Worm (Caenorhabditis elegans) whole organism, L3 larva: ENCODE results near the gene ubl-1.

ENCODE experiments used
- ZK546.5 ChIP-seq: sonication (generic microtip); optimal IDR thresholded peaks from 2 replicates; lab custom pipeline; 2017; ENCODE audit warnings: missing biosample characterization, missing genetic modification characterization
- aly-2 ChIP-seq: fragments of 150-350 bp; optimal IDR thresholded peaks from 2 replicates; lab custom pipeline; 2014; ENCODE audit warnings: missing biosample characterization, missing genetic modification characterization
- ama-1 ChIP-seq: fragments of 150-350 bp; optimal IDR thresholded peaks from 2 replicates; lab custom pipeline; 2018
- ceh-16 ChIP-seq: sonication (generic microtip); optimal IDR thresholded peaks from 2 replicates; lab custom pipeline; 2017; ENCODE audit warnings: missing biosample characterization, missing genetic modification characterization
- ceh-28 ChIP-seq: fragments of 150-350 bp; optimal IDR thresholded peaks from 2 replicates; lab custom pipeline; 2014; ENCODE audit warnings: missing biosample characterization, missing genetic modification reagents, missing genetic modification characterization
- ceh-9 ChIP-seq: sonication (generic microtip); optimal IDR thresholded peaks from 2 replicates; lab custom pipeline; 2018; ENCODE audit warnings: missing biosample characterization, missing genetic modification characterization
- egl-27 ChIP-seq: sonication (generic microtip); optimal IDR thresholded peaks from 4 replicates; lab custom pipeline; 2017; ENCODE audit warnings: missing biosample characterization, missing genetic modification reagents, missing genetic modification characterization
- egl-5 ChIP-seq: fragments of 150-350 bp; optimal IDR thresholded peaks from 2 replicates; lab custom pipeline; 2017; ENCODE audit warnings: missing biosample characterization, missing genetic modification reagents, missing genetic modification characterization, inconsistent platforms
- elt-1 ChIP-seq: fragments of 150-350 bp; optimal IDR thresholded peaks from 2 replicates; lab custom pipeline; 2014; ENCODE audit warnings: missing biosample characterization, missing genetic modification characterization
- elt-2 ChIP-seq: sonication (generic microtip); optimal IDR thresholded peaks from 2 replicates; lab custom pipeline; 2016; ENCODE audit warnings: missing genetic modification reagents, mild to moderate bottlenecking, missing genetic modification characterization, missing compliant biosample characterization
- fkh-10 ChIP-seq: sonication (generic microtip); optimal IDR thresholded peaks from 2 replicates; lab custom pipeline; 2017; ENCODE audit warnings: missing biosample characterization, missing genetic modification reagents, missing genetic modification characterization
- fos-1 ChIP-seq: fragments of 150-350 bp; optimal IDR thresholded peaks from 2 replicates; lab custom pipeline; 2014; ENCODE audit warnings: missing biosample characterization, missing genetic modification characterization
- hmg-11 ChIP-seq: sonication (generic microtip); optimal IDR thresholded peaks from 2 replicates; lab custom pipeline; 2016; ENCODE audit warnings: missing genetic modification characterization, missing compliant biosample characterization
- jun-1 ChIP-seq: fragments of 150-350 bp; optimal IDR thresholded peaks from 2 replicates; lab custom pipeline; 2014; ENCODE audit warnings: missing biosample characterization, missing genetic modification reagents, missing genetic modification characterization
- lin-15B ChIP-seq: fragments of 150-350 bp; optimal IDR thresholded peaks from 2 replicates; lab custom pipeline; 2014; ENCODE audit warnings: missing biosample characterization, missing genetic modification characterization
- lin-39 ChIP-seq: fragments of 150-350 bp; optimal IDR thresholded peaks from 2 replicates; lab custom pipeline; 2018; ENCODE audit warnings: missing biosample characterization, missing genetic modification reagents, missing genetic modification characterization
- lsy-12 ChIP-seq: sonication (generic microtip); optimal IDR thresholded peaks from 2 replicates; lab custom pipeline; 2016; ENCODE audit warnings: mild to moderate bottlenecking, missing genetic modification characterization, missing compliant biosample characterization
- mdl-1 ChIP-seq: fragments of 150-350 bp; optimal IDR thresholded peaks from 2 replicates; lab custom pipeline; 2014; ENCODE audit warnings: missing biosample characterization, missing genetic modification characterization
- mml-1 ChIP-seq: fragments of 150-350 bp; sonication (generic microtip); optimal IDR thresholded peaks from 3 replicates; lab custom pipeline; 2014; ENCODE audit warnings: missing biosample characterization, missing genetic modification characterization
- nfya-1 ChIP-seq: sonication (generic microtip); optimal IDR thresholded peaks from 2 replicates; lab custom pipeline; 2017; ENCODE audit warnings: missing genetic modification characterization, mild to moderate bottlenecking, missing compliant biosample characterization, antibody characterized with exemption, moderate library complexity; ENCODE audit not compliant: insufficient read depth
- nhr-12 ChIP-seq: fragments of 150-350 bp; optimal IDR thresholded peaks from 2 replicates; lab custom pipeline; 2014; ENCODE audit warnings: missing biosample characterization, missing genetic modification characterization
- nhr-23 ChIP-seq: fragments of 150-350 bp; optimal IDR thresholded peaks from 2 replicates; lab custom pipeline; 2014; ENCODE audit warnings: missing biosample characterization, missing genetic modification reagents, missing genetic modification characterization
- nhr-237 ChIP-seq: fragments of 150-350 bp; optimal IDR thresholded peaks from 2 replicates; lab custom pipeline; 2014; ENCODE audit warnings: missing biosample characterization, missing genetic modification characterization
- nhr-67 ChIP-seq: fragments of 150-350 bp; optimal IDR thresholded peaks from 2 replicates; lab custom pipeline; 2014; ENCODE audit warnings: missing biosample characterization, missing genetic modification characterization
- nhr-77 ChIP-seq: fragments of 150-350 bp; optimal IDR thresholded peaks from 2 replicates; lab custom pipeline; 2014; ENCODE audit warnings: missing biosample characterization, missing genetic modification characterization
- pha-4 ChIP-seq: fragments of 150-350 bp; optimal IDR thresholded peaks from 2 replicates; lab custom pipeline; 2014; ENCODE audit warnings: missing biosample characterization, missing genetic modification reagents, missing genetic modification characterization
- sea-2 ChIP-seq: fragments of 150-350 bp; sonication (generic microtip); optimal IDR thresholded peaks from 4 replicates; lab custom pipeline; 2014; ENCODE audit warnings: missing biosample characterization, missing genetic modification reagents, missing genetic modification characterization
- skn-1 ChIP-seq: fragments of 150-350 bp; optimal IDR thresholded peaks from 2 replicates; lab custom pipeline; 2014; ENCODE audit warnings: missing biosample characterization, missing genetic modification characterization
- snpc-4 ChIP-seq: fragments of 150-350 bp; optimal IDR thresholded peaks from 2 replicates; lab custom pipeline; 2014; ENCODE audit warnings: missing biosample characterization, missing genetic modification characterization
- tbx-2 ChIP-seq: sonication (generic microtip); optimal IDR thresholded peaks from 2 replicates; lab custom pipeline; 2016; ENCODE audit warnings: mild to moderate bottlenecking, missing genetic modification characterization, missing compliant biosample characterization
- unc-39 ChIP-seq: sonication (generic microtip); optimal IDR thresholded peaks from 4 replicates; lab custom pipeline; 2017; ENCODE audit warnings: missing biosample characterization, missing genetic modification characterization
- unc-62 ChIP-seq: fragments of 150-350 bp; sonication (generic microtip); optimal IDR thresholded peaks from 4 replicates; lab custom pipeline; 2014; ENCODE audit warnings: missing biosample characterization, missing genetic modification reagents, missing genetic modification characterization
- ztf-11 ChIP-seq: fragments of 150-350 bp; optimal IDR thresholded peaks from 2 replicates; lab custom pipeline; 2014; ENCODE audit warnings: missing biosample characterization, missing genetic modification characterization
- ztf-4 ChIP-seq: fragments of 150-350 bp; optimal IDR thresholded peaks from 2 replicates; lab custom pipeline; 2014; ENCODE audit warnings: missing biosample characterization, missing genetic modification characterization

ubl-1 gene

ce11 chrIII:3018822-3019221 lies 49.3 kb upstream of the ubl-1 start:
- no peak for TF ChIP-seq nhr-23 (tag; lab: Kevin White, UChicago)
- TF ChIP-seq nfya-1: no peak
- TF ChIP-seq ZK546.5 (tag; lab: Kevin White, UChicago): no peak
- TF ChIP-seq unc-39 (tag; lab: Kevin White, UChicago): no peak
- no peak for TF ChIP-seq tbx-2 (tag; lab: Kevin White, UChicago)
- TF ChIP-seq fos-1 (tag; lab: Kevin White, UChicago): no peak
- TF ChIP-seq elt-2 (tag; lab: Kevin White, UChicago): no peak
- no peak for TF ChIP-seq ceh-16 (tag; lab: Kevin White, UChicago)
- no peak for TF ChIP-seq elt-1 (tag; lab: Kevin White, UChicago)
- no peak for TF ChIP-seq ceh-28 (tag; lab: Kevin White, UChicago)
- TF ChIP-seq nhr-67 (tag; lab: Kevin White, UChicago): no peak
- TF ChIP-seq ztf-11 (tag; lab: Kevin White, UChicago): no peak
- no peak for TF ChIP-seq lsy-12 (tag; lab: Kevin White, UChicago)
- TF ChIP-seq egl-27: no peak
- no peak for TF ChIP-seq nhr-237 (tag; lab: Kevin White, UChicago)
- no peak for TF ChIP-seq ceh-9 (tag; lab: Kevin White, UChicago)
- no peak for TF ChIP-seq ama-1
- no peak for TF ChIP-seq jun-1 (tag; lab: Kevin White, UChicago)
- no peak for TF ChIP-seq lin-15B

- TF ChIP-seq hmg-11 (no peak), snpc-4 (tag; lab: Kevin White, UChicago) (no peak), mdl-1 (tag; lab: Kevin White, UChicago) (no peak), nfya-1 (peak; percentile 70), elt-1 (tag; lab: Kevin White, UChicago) (no peak), ceh-9 (tag; lab: Kevin White, UChicago) (no peak)
These were observed 48.1 kb upstream of the ubl-1 start for ce11 chrIII:3020035-3020434.

- no peak for TF ChIP-seq ztf-11 (tag; lab: Kevin White, UChicago)
- no peak for TF ChIP-seq lin-39
- TF ChIP-seq mdl-1 (tag; lab: Kevin White, UChicago): no peak
- no peak for TF ChIP-seq unc-39 (tag; lab: Kevin White, UChicago)
- TF ChIP-seq lin-15B: no peak
- TF ChIP-seq elt-1 (tag; lab: Kevin White, UChicago): no peak
- no peak for TF ChIP-seq aly-2
- no peak for TF ChIP-seq nhr-77 (tag; lab: Kevin White, UChicago)
These were observed 41.4 kb upstream of the ubl-1 start for ce11 chrIII:3026679-3027078.

ce11 chrIII:3029822-3030221 lies 38.3 kb upstream of the ubl-1 start:
- no peak for TF ChIP-seq mml-1 (tag; lab: Kevin White, UChicago)
- TF ChIP-seq fkh-10 (GFP tag; lab: Kevin White, UChicago): no peak
- TF ChIP-seq elt-2 (tag; lab: Kevin White, UChicago): peak; percentile 15
- TF ChIP-seq sea-2 (GFP tag; lab: Kevin White, UChicago): no peak
- no peak for TF ChIP-seq ceh-9 (tag; lab: Kevin White, UChicago)
- no peak for TF ChIP-seq ceh-28 (tag; lab: Kevin White, UChicago)
- no peak for TF ChIP-seq unc-62 (GFP tag; lab: Kevin White, UChicago)
- TF ChIP-seq lin-39: no peak
- TF ChIP-seq nhr-12 (tag; lab: Kevin White, UChicago): no peak
- TF ChIP-seq ztf-11 (tag; lab: Kevin White, UChicago): no peak
- TF ChIP-seq pha-4 (tag; lab: Kevin White, UChicago): peak; percentile 10
- TF ChIP-seq skn-1: no peak

- TF ChIP-seq nfya-1: peak; percentile 93
- TF ChIP-seq lin-39: peak; percentile 49
- peak; percentile 48 for TF ChIP-seq egl-5
- no peak for TF ChIP-seq fos-1 (tag; lab: Kevin White, UChicago)
- no peak for TF ChIP-seq ztf-4 (tag; lab: Kevin White, UChicago)
- TF ChIP-seq hmg-11: peak; percentile 38
These were observed 36.9 kb upstream of the ubl-1 start for ce11 chrIII:3031017-3031756.
